Fruit fly (Drosophila melanogaster) whole organism, wandering third instar larva: ENCODE data around the gene epsilonCOP.

Source experiments
- CG32264 ChIP-seq: fragments of 200-800 bp; sonication (Bioruptor generic); optimal IDR thresholded peaks from 2 replicates; lab custom pipeline; 2016; ENCODE audit warnings: missing biosample characterization, missing genetic modification characterization
- HLH106 ChIP-seq: fragments of 200-800 bp; optimal IDR thresholded peaks from 3 replicates; lab custom pipeline; 2019; ENCODE audit warnings: missing biosample characterization, mild to moderate bottlenecking, missing genetic modification characterization, moderate library complexity
- Myc ChIP-seq: fragments of >200 bp; optimal IDR thresholded peaks from 2 replicates; lab custom pipeline; 2017
- N ChIP-seq: fragments of >200 bp; optimal IDR thresholded peaks from 2 replicates; lab custom pipeline; 2018; ENCODE audit warnings: missing biosample characterization, missing external identifiers, missing genetic modification characterization
- Sp1 ChIP-seq: fragments of 200-800 bp; sonication (Bioruptor generic); optimal IDR thresholded peaks from 3 replicates; lab custom pipeline; 2019; ENCODE audit warnings: missing biosample characterization, mild to moderate bottlenecking, missing genetic modification characterization, moderate library complexity
- brk ChIP-seq: fragments of 200-800 bp; sonication (Bioruptor generic); optimal IDR thresholded peaks from 2 replicates; lab custom pipeline; 2016; ENCODE audit warnings: missing biosample characterization, mild to moderate bottlenecking, missing genetic modification characterization
- dl ChIP-seq, 2 experiments: fragments of 175-275, 200-275 bp in 1 of 2; fragments of 200-275 bp in 1 of 2; sonication (Bioruptor generic); optimal IDR thresholded peaks; lab custom pipeline; 2018; ENCODE audit warnings: mild to moderate bottlenecking in 2 of 2, missing biosample characterization in 2 of 2, missing genetic modification characterization in 2 of 2, moderate library complexity in 2 of 2; ENCODE audit not compliant: partially characterized antibody in 2 of 2, insufficient read depth in 1 of 2
- fru ChIP-seq: fragments of 200-800 bp; sonication (Bioruptor generic); optimal IDR thresholded peaks from 3 replicates; lab custom pipeline; 2016; ENCODE audit warnings: missing biosample characterization, mild to moderate bottlenecking, missing genetic modification characterization
- h ChIP-seq: fragments of 200-800 bp; sonication (Bioruptor generic); optimal IDR thresholded peaks from 3 replicates; lab custom pipeline; 2016; ENCODE audit warnings: missing biosample characterization, mild to moderate bottlenecking, missing genetic modification characterization
- psq ChIP-seq: fragments of 200-800 bp; sonication (Bioruptor generic); optimal IDR thresholded peaks from 3 replicates; lab custom pipeline; 2017; ENCODE audit warnings: missing biosample characterization, mild to moderate bottlenecking, missing genetic modification characterization, moderate library complexity
- tai ChIP-seq: sonication (Bioruptor generic); optimal IDR thresholded peaks from 2 replicates; lab custom pipeline; 2016; ENCODE audit warnings: missing biosample characterization, missing genetic modification characterization
- usp ChIP-seq: fragments of >200 bp; optimal IDR thresholded peaks from 2 replicates; lab custom pipeline; 2017; ENCODE audit warnings: missing biosample characterization, missing genetic modification characterization

- TF ChIP-seq psq = no peak
- TF ChIP-seq CG32264 (GFP tag; lab: Kevin White, UChicago) = no peak
- TF ChIP-seq dl (GFP tag; optimal IDR thresholded peaks at IDR 0.05; lab: Kevin White, UChicago; ENCODE audit: insufficient read depth in 1 of 2, partially characterized antibody in 2 of 2) = no peak
- no peak for TF ChIP-seq Sp1 (GFP tag; lab: Kevin White, UChicago)
- no peak for TF ChIP-seq usp (GFP tag; lab: Kevin White, UChicago)
- no peak for TF ChIP-seq HLH106 (tag; lab: Kevin White, UChicago)
- no peak for TF ChIP-seq tai (GFP tag; lab: Kevin White, UChicago)
- TF ChIP-seq fru (GFP tag; lab: Kevin White, UChicago) = no peak
- no peak for TF ChIP-seq N (GFP tag; lab: Kevin White, UChicago)
- no peak for TF ChIP-seq h (GFP tag; lab: Kevin White, UChicago)
- TF ChIP-seq Myc (lab: Kevin White, UChicago) = no peak
- TF ChIP-seq brk (GFP tag; lab: Kevin White, UChicago) = no peak
Observed at dm6 chr2L:6448334-6448703, 40.6 kb upstream of the epsilonCOP start, which contains the start of gene Acox3.
